Fruit fly (Drosophila melanogaster) whole organism, pupa: Measurements from ENCODE around the gene CG14841.

Experiments
- CG14655 ChIP-seq: fragments of 200-800 bp; sonication (Bioruptor generic); optimal IDR thresholded peaks from 3 replicates; lab custom pipeline; 2017; ENCODE audit warnings: mild to moderate bottlenecking, missing biosample characterization, missing genetic modification reagents, missing genetic modification characterization
- CG32121 ChIP-seq: fragments of 200-800 bp; sonication (Bioruptor generic); IDR thresholded peaks from 2 replicates; pipeline ENCODE4 v1.3.6; 2022; ENCODE audit warnings: missing biosample characterization, missing genetic modification characterization
- CG34367 ChIP-seq: fragments of 200-800 bp; sonication (Bioruptor generic); optimal IDR thresholded peaks from 2 replicates; lab custom pipeline; 2018; ENCODE audit warnings: missing biosample characterization, mild to moderate bottlenecking, missing genetic modification characterization
- CG4496 ChIP-seq: fragments of 200-800 bp; sonication (Bioruptor generic); IDR thresholded peaks from 3 replicates; pipeline ENCODE4 v1.3.6; 2022; ENCODE audit warnings: missing biosample characterization, missing genetic modification characterization
- D1 ChIP-seq: fragments of 200-800 bp; sonication (Bioruptor generic); optimal IDR thresholded peaks from 2 replicates; lab custom pipeline; 2018; ENCODE audit warnings: missing biosample characterization, mild to moderate bottlenecking, missing genetic modification characterization, moderate library complexity
- EcR ChIP-seq: fragments of 200-800 bp; sonication (Bioruptor generic); optimal IDR thresholded peaks from 3 replicates; lab custom pipeline; 2019; ENCODE audit warnings: missing biosample characterization, missing genetic modification characterization, mild to moderate bottlenecking, moderate library complexity, missing genetic modification reagents
- Pif1A ChIP-seq: fragments of 200-800 bp; sonication (Bioruptor generic); optimal IDR thresholded peaks from 3 replicates; lab custom pipeline; 2016; ENCODE audit warnings: missing biosample characterization, missing genetic modification characterization
- Pif1B ChIP-seq: fragments of 200-800 bp; sonication (Bioruptor generic); optimal IDR thresholded peaks from 3 replicates; lab custom pipeline; 2016; ENCODE audit warnings: missing biosample characterization, missing genetic modification characterization
- gl ChIP-seq: fragments of 200-800 bp; sonication (Bioruptor generic); optimal IDR thresholded peaks from 2 replicates; lab custom pipeline; 2018; ENCODE audit warnings: missing biosample characterization, mild to moderate bottlenecking, missing genetic modification characterization
- rn ChIP-seq: fragments of 200-800 bp; sonication (Bioruptor generic); IDR thresholded peaks from 2 replicates; pipeline ENCODE4 v1.3.6; 2022; ENCODE audit warnings: missing biosample characterization, missing genetic modification characterization

dm6 chr3R:14287980-14288379, 25.8 kb upstream of the CG14841 start:
- TF ChIP-seq CG14655: no peak
- TF ChIP-seq Pif1A (GFP tag; lab: Kevin White, UChicago): no peak
- TF ChIP-seq Pif1B: no peak
- no peak for TF ChIP-seq D1 (tag; lab: Kevin White, UChicago)
- no peak for TF ChIP-seq CG32121
- TF ChIP-seq EcR (GFP tag; lab: Kevin White, UChicago): no peak
- TF ChIP-seq gl (tag; lab: Kevin White, UChicago): no peak
- no peak for TF ChIP-seq CG34367 (tag; lab: Kevin White, UChicago)
- no peak for TF ChIP-seq rn
- TF ChIP-seq CG4496 (GFP tag; lab: Robert Waterston, UW): no peak
